Fruit fly (Drosophila melanogaster) whole organism, wandering third instar larva: ENCODE results near the gene CG34447.

Experiments used
- Myc ChIP-seq: fragments of >200 bp; optimal IDR thresholded peaks from 2 replicates; lab custom pipeline; 2017
- h ChIP-seq: fragments of 200-800 bp; sonication (Bioruptor generic); optimal IDR thresholded peaks from 3 replicates; lab custom pipeline; 2016; ENCODE audit warnings: missing biosample characterization, mild to moderate bottlenecking, missing genetic modification characterization

- no peak for TF ChIP-seq h (GFP tag; lab: Kevin White, UChicago)
- no peak for TF ChIP-seq Myc
Measured at dm6 chr2L:2416620-2417019, 3.2 kb downstream of the CG34447 start, which contains the start of gene CG31948.
